Fruit fly (Drosophila melanogaster) whole organism, embryonic: Measurements from ENCODE around the gene borr.

Experiments
- CG9817 ChIP-seq: fragments of 200-800 bp; sonication (Bioruptor generic); optimal IDR thresholded peaks from 2 replicates; lab custom pipeline; 2018; ENCODE audit warnings: missing biosample characterization, mild to moderate bottlenecking, missing genetic modification characterization, moderate library complexity
- CG9932 ChIP-seq: fragments of 200-800 bp; sonication (Bioruptor generic); IDR thresholded peaks from 2 replicates; pipeline ENCODE4 v1.3.6; 2022; ENCODE audit warnings: missing biosample characterization, missing genetic modification characterization

DNA sequence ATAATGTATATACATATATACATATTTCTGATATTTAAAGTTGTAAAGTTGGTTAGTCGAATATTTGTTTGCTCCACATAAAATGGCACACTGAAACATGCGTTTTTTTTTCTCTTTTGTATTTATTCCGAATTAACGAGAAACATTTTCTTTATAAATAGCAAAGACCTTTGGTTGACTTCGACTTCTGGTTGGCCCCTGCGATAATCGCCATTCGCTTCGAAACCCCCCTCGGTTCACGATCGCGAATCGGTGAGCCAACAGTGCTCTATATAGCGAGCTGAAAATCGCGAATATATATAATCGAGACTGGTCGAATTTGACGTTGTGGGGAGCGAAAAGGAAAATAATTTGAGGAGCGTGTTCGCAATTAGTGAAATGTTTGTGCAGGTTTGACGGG, 37.0 kb downstream of the borr start:
- TF ChIP-seq CG9817, result no peak
- no peak for TF ChIP-seq CG9932 (GFP tag; lab: Robert Waterston, UW)
